Worm (Caenorhabditis elegans) whole organism, L4 larva: Measurements from ENCODE around the gene ZC455.1.

Experiments
- aly-2 ChIP-seq: sonication (generic microtip); optimal IDR thresholded peaks from 2 replicates; lab custom pipeline; 2018; ENCODE audit warnings: missing biosample characterization, missing genetic modification characterization
- dpl-1 ChIP-seq: fragments of 150-350 bp; optimal IDR thresholded peaks from 2 replicates; lab custom pipeline; 2014; ENCODE audit warnings: missing biosample characterization, missing genetic modification reagents, missing genetic modification characterization
- lin-39 ChIP-seq: fragments of 150-350 bp; optimal IDR thresholded peaks from 2 replicates; lab custom pipeline; 2014; ENCODE audit warnings: missing biosample characterization, missing genetic modification reagents, missing genetic modification characterization

DNA sequence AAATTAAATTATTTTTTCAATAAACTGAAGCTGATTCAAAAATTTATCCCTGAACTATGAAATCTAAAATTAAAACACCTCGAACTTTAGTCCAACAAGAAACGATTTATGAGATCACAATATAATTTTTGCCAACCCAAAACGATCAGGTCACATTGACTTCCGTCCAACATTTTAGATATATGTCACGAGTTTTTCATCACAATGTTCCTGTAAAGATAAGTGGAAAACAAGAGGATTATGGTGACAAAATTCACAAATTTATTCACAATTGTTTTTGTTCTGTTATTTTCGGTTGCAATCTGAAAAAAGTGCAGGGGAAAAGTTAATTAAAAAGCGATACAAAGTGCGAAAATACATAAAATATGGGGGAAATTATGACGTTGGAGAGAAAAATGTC lies 43.4 kb downstream of the ZC455.1 start:
- TF ChIP-seq aly-2 (tag; lab: Kevin White, UChicago) (no peak), dpl-1 (GFP tag; lab: Kevin White, UChicago) (no peak), lin-39 (tag; lab: Kevin White, UChicago) (no peak)
